Worm (Caenorhabditis elegans): ENCODE measurements around the gene sdz-15.

DNA sequence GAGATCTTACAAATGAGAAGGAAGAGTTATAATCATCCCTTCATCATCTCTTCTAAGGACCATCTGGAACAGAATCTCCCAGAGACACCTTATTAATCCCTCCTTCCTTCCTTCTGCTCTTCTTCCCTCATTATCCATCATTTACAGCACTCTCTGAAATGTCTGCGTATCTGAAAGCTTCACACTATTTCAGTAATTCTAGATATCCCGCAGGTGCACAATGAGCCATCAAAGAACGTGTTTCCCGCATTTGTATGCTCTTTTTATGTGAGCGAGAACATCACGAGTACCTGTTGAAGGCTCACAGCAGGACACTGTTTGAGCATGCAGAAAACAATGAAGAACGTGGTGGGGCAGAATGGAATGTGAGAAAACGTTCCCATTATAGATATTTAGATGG is 21.9 kb upstream of the sdz-15 start:
- no peak for TF ChIP-seq sox-4 (tag; optimal IDR thresholded peaks at IDR 0.05)
- no peak for TF ChIP-seq K02D7.2 (tag; optimal IDR thresholded peaks at IDR 0.05)
- no peak for TF ChIP-seq pha-4 (tag; optimal IDR thresholded peaks at IDR 0.05)
- no peak for TF ChIP-seq ceh-6 (GFP tag; optimal IDR thresholded peaks at IDR 0.05)
- TF ChIP-seq pha-2 (tag; optimal IDR thresholded peaks at IDR 0.05), result no peak
- no peak for TF ChIP-seq ttx-3 (tag; optimal IDR thresholded peaks at IDR 0.05)
- no peak for TF ChIP-seq lin-11 (tag; optimal IDR thresholded peaks at IDR 0.05)
- TF ChIP-seq nfya-1 (tag; optimal IDR thresholded peaks at IDR 0.05), result no peak

Measured in whole organism, late embryonic.